Worm (Caenorhabditis elegans) whole organism, early embryonic: ENCODE data around the gene sec-61.A.

Experiments used
- aly-1 ChIP-seq: sonication (generic microtip); optimal IDR thresholded peaks from 2 replicates; lab custom pipeline; 2016; ENCODE audit warnings: missing genetic modification characterization, missing compliant biosample characterization
- ceh-36 ChIP-seq: sonication (generic microtip); optimal IDR thresholded peaks from 2 replicates; lab custom pipeline; 2016; ENCODE audit warnings: missing genetic modification characterization, inconsistent platforms, missing compliant biosample characterization

ce11 chrIV:14773280-14774071 is 51.6 kb downstream of the sec-61.A start, which contains the start of gene Y57G11C.36:
- TF ChIP-seq ceh-36 (tag; lab: Kevin White, UChicago), result no peak
- TF ChIP-seq aly-1 (tag; lab: Kevin White, UChicago), result no peak
